Worm (Caenorhabditis elegans) whole organism, young adult: ENCODE measurements around the gene nhr-272.

ENCODE experiments used
- B0336.3 ChIP-seq: fragments of 200-800 bp; sonication (Bioruptor generic); IDR thresholded peaks from 2 replicates; pipeline ENCODE4 v1.3.6; 2022; ENCODE audit warnings: missing genetic modification characterization, missing compliant biosample characterization
- F22D6.2 ChIP-seq: sonication (generic microtip); optimal IDR thresholded peaks from 2 replicates; lab custom pipeline; 2016; ENCODE audit warnings: mild to moderate bottlenecking, missing genetic modification characterization, missing compliant biosample characterization
- F37B4.10 ChIP-seq: fragments of 200-800 bp; sonication (Bioruptor generic); IDR thresholded peaks from 2 replicates; pipeline ENCODE4 v1.3.6; 2022; ENCODE audit warnings: missing genetic modification characterization, missing compliant biosample characterization
- F49E8.2 ChIP-seq: sonication (generic microtip); optimal IDR thresholded peaks from 3 replicates; lab custom pipeline; 2017; ENCODE audit warnings: missing genetic modification characterization, mild to moderate bottlenecking, missing compliant biosample characterization, antibody characterized with exemption, moderate library complexity; ENCODE audit not compliant: insufficient read depth
- F52B5.7 ChIP-seq: sonication (generic microtip); optimal IDR thresholded peaks from 2 replicates; lab custom pipeline; 2016; ENCODE audit warnings: mild to moderate bottlenecking, missing genetic modification characterization, missing compliant biosample characterization
- F57A8.1 ChIP-seq: fragments of 200-800 bp; sonication (Bioruptor generic); optimal IDR thresholded peaks from 2 replicates; lab custom pipeline; 2018; ENCODE audit warnings: mild to moderate bottlenecking, missing genetic modification characterization, moderate library complexity, missing compliant biosample characterization
- F57C9.4 ChIP-seq: sonication (generic microtip); optimal IDR thresholded peaks from 2 replicates; lab custom pipeline; 2017; ENCODE audit warnings: mild to moderate bottlenecking, missing genetic modification characterization, missing compliant biosample characterization
- T07F8.4 ChIP-seq: sonication (generic microtip); optimal IDR thresholded peaks from 2 replicates; lab custom pipeline; 2016; ENCODE audit warnings: mild to moderate bottlenecking, missing genetic modification characterization, moderate library complexity, missing compliant biosample characterization
- Y53G8AR.9 ChIP-seq: fragments of 200-800 bp; sonication (Bioruptor generic); conservative IDR thresholded peaks from 2 replicates; pipeline ENCODE4 v1.3.6; 2022; ENCODE audit warnings: missing genetic modification reagents, missing genetic modification characterization, missing compliant biosample characterization
- Y95B8A.8 ChIP-seq: fragments of 200-800 bp; sonication (Bioruptor generic); IDR thresholded peaks from 2 replicates; pipeline ENCODE4 v1.3.6; 2022; ENCODE audit warnings: missing genetic modification reagents, missing genetic modification characterization, missing compliant biosample characterization
- aptf-2 ChIP-seq: fragments of 200-800 bp; sonication (Bioruptor generic); conservative IDR thresholded peaks from 2 replicates; pipeline ENCODE4 v1.3.6; 2022; ENCODE audit warnings: missing genetic modification reagents, missing genetic modification characterization, missing compliant biosample characterization
- aptf-3 ChIP-seq: fragments of 200-800 bp; sonication (Bioruptor generic); IDR thresholded peaks from 2 replicates; pipeline ENCODE4 v1.3.6; 2022; ENCODE audit warnings: missing genetic modification characterization, missing compliant biosample characterization
- attf-3 ChIP-seq: fragments of 200-800 bp; sonication (Bioruptor generic); conservative IDR thresholded peaks from 2 replicates; pipeline ENCODE4 v1.3.6; 2022; ENCODE audit warnings: missing genetic modification reagents, missing genetic modification characterization, missing compliant biosample characterization
- attf-5 ChIP-seq: fragments of 200-800 bp; sonication (Bioruptor generic); optimal IDR thresholded peaks from 2 replicates; lab custom pipeline; 2018; ENCODE audit warnings: mild to moderate bottlenecking, missing genetic modification characterization, missing compliant biosample characterization
- attf-6 ChIP-seq: fragments of 200-800 bp; sonication (Bioruptor generic); IDR thresholded peaks from 2 replicates; pipeline ENCODE4 v1.3.6; 2022; ENCODE audit warnings: missing genetic modification reagents, missing genetic modification characterization, missing compliant biosample characterization
- ccch-3 ChIP-seq: fragments of 200-800 bp; sonication (Bioruptor generic); optimal IDR thresholded peaks from 2 replicates; lab custom pipeline; 2018; ENCODE audit warnings: mild to moderate bottlenecking, missing genetic modification characterization, missing compliant biosample characterization
- chd-7 ChIP-seq: sonication (generic microtip); optimal IDR thresholded peaks from 2 replicates; lab custom pipeline; 2016; ENCODE audit warnings: mild to moderate bottlenecking, missing genetic modification characterization, moderate library complexity, missing compliant biosample characterization
- die-1 ChIP-seq: sonication (generic microtip); optimal IDR thresholded peaks from 2 replicates; lab custom pipeline; 2016; ENCODE audit warnings: missing genotype, mild to moderate bottlenecking, missing genetic modification characterization, missing compliant biosample characterization
- egrh-3 ChIP-seq: fragments of 200-800 bp; sonication (Bioruptor generic); IDR thresholded peaks from 2 replicates; pipeline ENCODE4 v1.3.6; 2022; ENCODE audit warnings: missing genetic modification reagents, missing genetic modification characterization, missing compliant biosample characterization
- ets-4 ChIP-seq: fragments of 200-800 bp; sonication (Bioruptor generic); optimal IDR thresholded peaks from 2 replicates; lab custom pipeline; 2018; ENCODE audit warnings: mild to moderate bottlenecking, missing genetic modification characterization, missing compliant biosample characterization
- fkh-3 ChIP-seq: sonication (generic microtip); optimal IDR thresholded peaks from 2 replicates; lab custom pipeline; 2016; ENCODE audit warnings: mild to moderate bottlenecking, missing genetic modification characterization, missing compliant biosample characterization
- gei-17 ChIP-seq: fragments of 200-800 bp; sonication (Bioruptor generic); optimal IDR thresholded peaks from 2 replicates; lab custom pipeline; 2018; ENCODE audit warnings: mild to moderate bottlenecking, missing genetic modification characterization, missing compliant biosample characterization
- him-1 ChIP-seq: sonication (generic microtip); optimal IDR thresholded peaks from 2 replicates; lab custom pipeline; 2016; ENCODE audit warnings: missing genotype, missing genetic modification reagents, missing genetic modification characterization, missing compliant biosample characterization
- hmg-20 ChIP-seq: fragments of 200-800 bp; sonication (Bioruptor generic); IDR thresholded peaks from 2 replicates; pipeline ENCODE4 v1.3.6; 2022; ENCODE audit warnings: missing genetic modification reagents, missing genetic modification characterization, missing compliant biosample characterization
- hrde-1 ChIP-seq: sonication (generic microtip); optimal IDR thresholded peaks from 2 replicates; lab custom pipeline; 2016; ENCODE audit warnings: missing genetic modification characterization, mild to moderate bottlenecking, missing compliant biosample characterization, moderate library complexity, missing genotype, missing genetic modification reagents, borderline replicate concordance
- let-607 ChIP-seq, 2 experiments: fragments of 200-800 bp in 1 of 2; sonication (Bioruptor generic) in 1 of 2; sonication (generic microtip) in 1 of 2; optimal IDR thresholded peaks; 2 replicates each; lab custom pipeline; 2016 to 2018; ENCODE audit warnings: mild to moderate bottlenecking in 2 of 2, missing compliant biosample characterization in 2 of 2, missing genetic modification characterization in 2 of 2, moderate library complexity in 2 of 2, missing genotype in 1 of 2
- lin-35 ChIP-seq, 3 experiments: fragments of 150-350 bp in 2 of 3; sonication (generic microtip) in 1 of 3; optimal IDR thresholded peaks; 2 replicates each; lab custom pipeline; 2014 to 2018; ENCODE audit warnings: missing biosample characterization in 3 of 3, missing genetic modification characterization in 3 of 3, missing genetic modification reagents in 3 of 3
- nfya-1 ChIP-seq: sonication (generic microtip); optimal IDR thresholded peaks from 2 replicates; lab custom pipeline; 2017; ENCODE audit warnings: antibody characterized with exemption, missing compliant biosample characterization, missing genetic modification characterization, borderline replicate concordance; ENCODE audit not compliant: insufficient read depth
- nfyb-1 ChIP-seq: fragments of 200-800 bp; sonication (Bioruptor generic); IDR thresholded peaks from 2 replicates; pipeline ENCODE4 v1.3.6; 2022; ENCODE audit warnings: missing genetic modification reagents, missing genetic modification characterization, missing compliant biosample characterization
- nhr-27 ChIP-seq: fragments of 200-800 bp; sonication (Bioruptor generic); optimal IDR thresholded peaks from 2 replicates; lab custom pipeline; 2018; ENCODE audit warnings: mild to moderate bottlenecking, missing genetic modification characterization, moderate library complexity, missing compliant biosample characterization
- pbrm-1 ChIP-seq: fragments of 200-800 bp; sonication (Bioruptor generic); IDR thresholded peaks from 2 replicates; pipeline ENCODE4 v1.3.6; 2022; ENCODE audit warnings: missing genetic modification reagents, missing genetic modification characterization, missing compliant biosample characterization
- pha-4 ChIP-seq: fragments of 150-350 bp; sonication (generic microtip); optimal IDR thresholded peaks from 2 replicates; lab custom pipeline; 2014; ENCODE audit warnings: missing biosample characterization, missing genetic modification reagents, missing genetic modification characterization
- rec-8 ChIP-seq, 2 experiments: sonication (generic microtip); optimal IDR thresholded peaks; 2 replicates each; lab custom pipeline; 2016; ENCODE audit warnings: mild to moderate bottlenecking in 2 of 2, missing genetic modification characterization in 2 of 2, missing genetic modification reagents in 2 of 2, missing genotype in 2 of 2, missing biosample characterization in 1 of 2, missing compliant biosample characterization in 1 of 2, moderate library complexity in 1 of 2
- repo-1 ChIP-seq: sonication (generic microtip); optimal IDR thresholded peaks from 2 replicates; lab custom pipeline; 2017; ENCODE audit warnings: mild to moderate bottlenecking, missing genetic modification characterization, missing compliant biosample characterization
- rpc-1 ChIP-seq, 2 experiments: fragments of 150-350 bp in 1 of 2; sonication (generic microtip) in 1 of 2; optimal IDR thresholded peaks; 2 replicates each; lab custom pipeline; 2014 to 2018; ENCODE audit warnings: missing biosample characterization in 1 of 2, missing genetic modification characterization in 1 of 2, missing genetic modification reagents in 1 of 2, missing genotype in 1 of 2
- sdz-38 ChIP-seq: sonication (generic microtip); optimal IDR thresholded peaks from 2 replicates; lab custom pipeline; 2016; ENCODE audit warnings: missing genotype, missing genetic modification characterization, missing compliant biosample characterization
- snpc-1.3 ChIP-seq: sonication (generic microtip); optimal IDR thresholded peaks from 2 replicates; lab custom pipeline; 2017; ENCODE audit warnings: missing genetic modification characterization, mild to moderate bottlenecking, missing compliant biosample characterization, antibody characterized with exemption, moderate library complexity, missing genotype, missing genetic modification reagents; ENCODE audit not compliant: insufficient read depth
- sptf-2 ChIP-seq: fragments of 200-800 bp; sonication (Bioruptor generic); optimal IDR thresholded peaks from 2 replicates; lab custom pipeline; 2018; ENCODE audit warnings: mild to moderate bottlenecking, missing genetic modification characterization, missing compliant biosample characterization
- tbx-9 ChIP-seq: sonication (generic microtip); optimal IDR thresholded peaks from 2 replicates; lab custom pipeline; 2016; ENCODE audit warnings: borderline replicate concordance, missing genetic modification characterization, inconsistent platforms, missing compliant biosample characterization
- zfh-2 ChIP-seq: fragments of 200-800 bp; sonication (Bioruptor generic); conservative IDR thresholded peaks from 2 replicates; pipeline ENCODE4 v1.3.6; 2022; ENCODE audit warnings: missing genetic modification reagents, missing genetic modification characterization, missing compliant biosample characterization
- ztf-18 ChIP-seq: sonication (generic microtip); optimal IDR thresholded peaks from 2 replicates; lab custom pipeline; 2016; ENCODE audit warnings: missing genotype, mild to moderate bottlenecking, missing genetic modification characterization, missing compliant biosample characterization
- ztf-28 ChIP-seq: fragments of 200-800 bp; sonication (Bioruptor generic); IDR thresholded peaks from 2 replicates; pipeline ENCODE4 v1.3.6; 2022; ENCODE audit warnings: missing genetic modification reagents, missing genetic modification characterization, missing compliant biosample characterization
- ztf-3 ChIP-seq: fragments of 200-800 bp; sonication (Bioruptor generic); optimal IDR thresholded peaks from 2 replicates; lab custom pipeline; 2018; ENCODE audit warnings: mild to moderate bottlenecking, missing genetic modification characterization, missing compliant biosample characterization
- ztf-6 ChIP-seq: fragments of 200-800 bp; sonication (Bioruptor generic); IDR thresholded peaks from 2 replicates; pipeline ENCODE4 v1.3.6; 2022; ENCODE audit warnings: missing genetic modification reagents, missing genetic modification characterization, missing compliant biosample characterization

The nhr-272 gene

DNA sequence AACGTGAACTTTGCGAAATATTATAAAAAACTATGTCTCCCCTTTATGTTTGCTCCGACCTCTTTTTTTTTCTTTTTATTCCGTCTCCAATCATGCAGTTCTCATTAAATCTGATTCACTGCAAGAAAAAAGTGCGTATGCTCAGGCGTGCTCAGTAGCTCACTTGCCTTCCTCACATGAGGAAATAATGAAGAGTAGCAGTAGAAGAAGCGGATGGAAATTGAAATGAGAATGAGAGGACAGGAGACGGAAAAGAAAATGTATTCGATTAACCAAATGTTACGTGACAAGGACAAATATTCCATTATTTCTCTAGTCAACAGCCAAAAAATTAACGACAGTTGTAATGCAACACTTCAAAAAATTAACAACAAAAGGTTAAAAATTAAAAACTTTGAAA, 8.4 kb upstream of the nhr-272 start:
- TF ChIP-seq snpc-1.3 (tag; lab: Kevin White, UChicago), result no peak
- no peak for TF ChIP-seq tbx-9 (tag; lab: Kevin White, UChicago)
- no peak for TF ChIP-seq rpc-1 (optimal IDR thresholded peaks at IDR 0.05; lab: Kevin White, UChicago)
- TF ChIP-seq rpc-1 (tag; optimal IDR thresholded peaks at IDR 0.05; lab: Kevin White, UChicago), result no peak
- TF ChIP-seq nfyb-1 (GFP tag; lab: Robert Waterston, UW), result no peak
- no peak for TF ChIP-seq ccch-3 (GFP tag; lab: Kevin White, UChicago)
- TF ChIP-seq ztf-18 (tag; lab: Kevin White, UChicago), result no peak
- TF ChIP-seq Y95B8A.8 (GFP tag; lab: Robert Waterston, UW), result no peak
- TF ChIP-seq gei-17 (GFP tag; lab: Kevin White, UChicago), result no peak
- TF ChIP-seq hrde-1 (tag; lab: Kevin White, UChicago), result no peak
- no peak for TF ChIP-seq him-1 (tag; lab: Kevin White, UChicago)
- no peak for TF ChIP-seq let-607 (tag; optimal IDR thresholded peaks at IDR 0.05; lab: Kevin White, UChicago)
- no peak for TF ChIP-seq repo-1 (tag; lab: Kevin White, UChicago)
- no peak for TF ChIP-seq egrh-3 (GFP tag; lab: Robert Waterston, UW)
- no peak for TF ChIP-seq aptf-3
- TF ChIP-seq F37B4.10 (GFP tag; lab: Robert Waterston, UW), result no peak
- TF ChIP-seq T07F8.4, result no peak

DNA sequence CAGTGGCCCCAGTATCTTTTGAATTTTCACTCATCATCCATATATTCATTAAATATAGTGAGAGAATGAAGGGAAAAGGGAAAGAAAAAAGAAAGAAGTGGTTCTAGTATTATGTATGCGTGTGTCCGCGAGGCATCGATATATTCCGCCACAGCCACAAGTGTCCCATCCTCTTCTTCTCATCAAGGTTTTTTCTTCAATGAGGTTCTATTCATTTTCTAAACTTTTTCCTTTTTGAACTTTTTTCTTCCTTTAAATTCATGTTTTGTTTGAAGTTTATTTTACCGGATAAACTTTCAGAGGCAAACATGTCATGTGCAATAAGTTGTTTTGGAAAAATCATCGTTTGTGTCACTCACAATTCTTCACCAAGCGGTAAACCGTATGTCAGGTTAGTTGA, 7.7 kb upstream of the nhr-272 start, which contains the start of gene rgs-2:
Gene rgs-2, plus strand, starts transcription at position 301 of the 400 bp plus-strand sequence.
- TF ChIP-seq die-1, result no peak
- TF ChIP-seq lin-35 (GFP tag; optimal IDR thresholded peaks at IDR 0.05; lab: Kevin White, UChicago), result no peak
- TF ChIP-seq ztf-28 (GFP tag; lab: Robert Waterston, UW), result no peak
- TF ChIP-seq ztf-6, result no peak
- no peak for TF ChIP-seq pha-4 (tag; lab: Kevin White, UChicago)
- no peak for TF ChIP-seq aptf-3
- TF ChIP-seq T07F8.4, result no peak
- no peak for TF ChIP-seq hmg-20 (GFP tag; lab: Robert Waterston, UW)
- no peak for TF ChIP-seq Y53G8AR.9 (GFP tag; lab: Robert Waterston, UW)
- no peak for TF ChIP-seq pbrm-1 (GFP tag; lab: Robert Waterston, UW)
- no peak for TF ChIP-seq F57A8.1
- TF ChIP-seq attf-5 (GFP tag; lab: Kevin White, UChicago), result no peak
- TF ChIP-seq attf-3, result no peak
- no peak for TF ChIP-seq hrde-1 (tag; lab: Kevin White, UChicago)
- no peak for TF ChIP-seq nfya-1 (tag; lab: Kevin White, UChicago)
- TF ChIP-seq F22D6.2 (tag; lab: Kevin White, UChicago), result no peak
- no peak for TF ChIP-seq ztf-3 (GFP tag; lab: Kevin White, UChicago)
- TF ChIP-seq nhr-27 (tag; lab: Kevin White, UChicago), result no peak
- no peak for TF ChIP-seq chd-7
- TF ChIP-seq, all 124 proteins: peak for 0

DNA sequence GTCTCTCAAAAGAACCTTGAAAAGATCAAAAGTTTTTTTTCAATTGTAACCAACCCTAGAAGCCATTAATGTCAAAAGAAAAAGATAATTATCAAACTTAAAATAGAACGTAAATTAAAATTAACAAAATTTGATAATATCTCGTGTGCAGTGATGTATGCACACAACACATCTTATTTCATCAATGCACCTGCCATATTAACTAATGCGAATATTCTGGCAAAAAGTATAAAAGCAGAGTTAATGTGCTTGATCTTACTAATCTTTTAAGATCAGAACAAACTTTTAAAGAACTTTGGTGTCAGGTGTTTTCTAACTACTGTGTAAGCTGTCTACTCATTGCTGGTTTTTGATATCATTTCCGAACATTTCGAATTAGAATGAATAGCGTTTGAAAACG, 1.9 kb downstream of the nhr-272 start:
- TF ChIP-seq fkh-3 (no peak), rpc-1 (optimal IDR thresholded peaks at IDR 0.05; lab: Kevin White, UChicago) (no peak), rpc-1 (tag; optimal IDR thresholded peaks at IDR 0.05; lab: Kevin White, UChicago) (no peak), F57C9.4 (tag; lab: Kevin White, UChicago) (no peak), ztf-6 (no peak), B0336.3 (GFP tag; lab: Robert Waterston, UW) (no peak), sptf-2 (no peak), attf-6 (GFP tag; lab: Robert Waterston, UW) (no peak), F52B5.7 (no peak), F49E8.2 (tag; lab: Kevin White, UChicago) (no peak), aptf-2 (no peak), F22D6.2 (tag; lab: Kevin White, UChicago) (no peak), ets-4 (GFP tag; lab: Kevin White, UChicago) (no peak), zfh-2 (GFP tag; lab: Robert Waterston, UW) (no peak), snpc-1.3 (tag; lab: Kevin White, UChicago) (no peak), rec-8 (tag; optimal IDR thresholded peaks at IDR 0.05; lab: Kevin White, UChicago) (no peak), sdz-38 (tag; lab: Kevin White, UChicago) (no peak)
